Worm (Caenorhabditis elegans) whole organism, late embryonic: ENCODE measurements around the gene cdc-25.3.

Source experiments
- F13H6.1 ChIP-seq: sonication (generic microtip); optimal IDR thresholded peaks from 2 replicates; lab custom pipeline; 2016; ENCODE audit warnings: missing genetic modification characterization, missing compliant biosample characterization
- K02D7.2 ChIP-seq: sonication (generic microtip); optimal IDR thresholded peaks from 2 replicates; lab custom pipeline; 2017; ENCODE audit warnings: mild to moderate bottlenecking, missing genetic modification characterization, missing compliant biosample characterization
- K09A11.1 ChIP-seq: sonication (generic microtip); optimal IDR thresholded peaks from 2 replicates; lab custom pipeline; 2017; ENCODE audit warnings: antibody characterized with exemption, mild to moderate bottlenecking, missing genetic modification characterization, missing compliant biosample characterization; ENCODE audit not compliant: insufficient read depth
- T23F11.4 ChIP-seq: fragments of 200-800 bp; sonication (Bioruptor generic); optimal IDR thresholded peaks from 2 replicates; lab custom pipeline; 2018; ENCODE audit warnings: mild to moderate bottlenecking, missing genetic modification characterization, missing compliant biosample characterization
- Y22D7AL.16 ChIP-seq: sonication (generic microtip); optimal IDR thresholded peaks from 2 replicates; lab custom pipeline; 2016; ENCODE audit warnings: missing genetic modification characterization, missing compliant biosample characterization
- ahr-1 ChIP-seq: sonication (generic microtip); optimal IDR thresholded peaks from 2 replicates; lab custom pipeline; 2016; ENCODE audit warnings: missing genetic modification characterization, missing compliant biosample characterization
- ama-1 ChIP-seq: fragments of 150-350 bp; optimal IDR thresholded peaks from 2 replicates; lab custom pipeline; 2014
- ceh-14 ChIP-seq: sonication (generic microtip); optimal IDR thresholded peaks from 2 replicates; lab custom pipeline; 2016; ENCODE audit warnings: missing genotype, missing genetic modification characterization, missing compliant biosample characterization
- ceh-18 ChIP-seq: sonication (generic microtip); optimal IDR thresholded peaks from 2 replicates; lab custom pipeline; 2016; ENCODE audit warnings: missing genetic modification characterization, missing compliant biosample characterization
- ceh-19 ChIP-seq: fragments of 200-800 bp; sonication (Bioruptor generic); optimal IDR thresholded peaks from 2 replicates; lab custom pipeline; 2018; ENCODE audit warnings: mild to moderate bottlenecking, missing genetic modification characterization, missing compliant biosample characterization
- ceh-2 ChIP-seq: sonication (generic microtip); optimal IDR thresholded peaks from 2 replicates; lab custom pipeline; 2016; ENCODE audit warnings: missing genotype, missing genetic modification characterization, missing compliant biosample characterization
- ceh-22 ChIP-seq: sonication (generic microtip); optimal IDR thresholded peaks from 2 replicates; lab custom pipeline; 2017; ENCODE audit warnings: missing biosample characterization, missing genetic modification characterization
- ceh-30 ChIP-seq: fragments of 150-350 bp; optimal IDR thresholded peaks from 2 replicates; lab custom pipeline; 2014; ENCODE audit warnings: missing biosample characterization, missing genetic modification characterization
- ceh-31 ChIP-seq: sonication (generic microtip); optimal IDR thresholded peaks from 2 replicates; lab custom pipeline; 2016; ENCODE audit warnings: missing genetic modification characterization, missing compliant biosample characterization
- ceh-34 ChIP-seq: sonication (generic microtip); optimal IDR thresholded peaks from 2 replicates; lab custom pipeline; 2016; ENCODE audit warnings: mild to moderate bottlenecking, missing genetic modification characterization, missing compliant biosample characterization
- ceh-45 ChIP-seq: fragments of 200-800 bp; sonication (Bioruptor generic); IDR thresholded peaks from 2 replicates; pipeline ENCODE4 v1.3.6; 2022; ENCODE audit warnings: missing genetic modification reagents, missing genetic modification characterization, missing compliant biosample characterization
- ceh-6 ChIP-seq: fragments of 200-800 bp; sonication (Bioruptor generic); optimal IDR thresholded peaks from 2 replicates; lab custom pipeline; 2018; ENCODE audit warnings: mild to moderate bottlenecking, missing genetic modification characterization, missing compliant biosample characterization
- elt-2 ChIP-seq: sonication (generic microtip); optimal IDR thresholded peaks from 2 replicates; lab custom pipeline; 2016; ENCODE audit warnings: missing genetic modification reagents, missing genetic modification characterization, missing compliant biosample characterization
- elt-4 ChIP-seq: sonication (generic microtip); optimal IDR thresholded peaks from 2 replicates; lab custom pipeline; 2016; ENCODE audit warnings: missing genetic modification characterization, missing compliant biosample characterization
- ets-4 ChIP-seq: sonication (generic microtip); optimal IDR thresholded peaks from 2 replicates; lab custom pipeline; 2016; ENCODE audit warnings: missing genetic modification characterization, missing compliant biosample characterization
- eyg-1 ChIP-seq: sonication (generic microtip); optimal IDR thresholded peaks from 2 replicates; lab custom pipeline; 2016; ENCODE audit warnings: missing genotype, missing genetic modification characterization, missing compliant biosample characterization
- fkh-6 ChIP-seq: sonication (generic microtip); optimal IDR thresholded peaks from 2 replicates; lab custom pipeline; 2016; ENCODE audit warnings: missing genetic modification characterization, missing compliant biosample characterization
- gmeb-2 ChIP-seq: sonication (generic microtip); optimal IDR thresholded peaks from 2 replicates; lab custom pipeline; 2016; ENCODE audit warnings: missing genetic modification characterization, inconsistent platforms, missing compliant biosample characterization
- hlh-13 ChIP-seq: fragments of 200-800 bp; sonication (Bioruptor generic); optimal IDR thresholded peaks from 2 replicates; lab custom pipeline; 2018; ENCODE audit warnings: mild to moderate bottlenecking, missing genetic modification characterization, missing compliant biosample characterization
- hlh-15 ChIP-seq: sonication (generic microtip); optimal IDR thresholded peaks from 2 replicates; lab custom pipeline; 2016; ENCODE audit warnings: missing genetic modification characterization, missing compliant biosample characterization
- hlh-30 ChIP-seq: sonication (generic microtip); optimal IDR thresholded peaks from 2 replicates; lab custom pipeline; 2017; ENCODE audit warnings: antibody characterized with exemption, missing genetic modification characterization, missing compliant biosample characterization; ENCODE audit not compliant: insufficient read depth
- hlh-6 ChIP-seq: sonication (generic microtip); optimal IDR thresholded peaks from 2 replicates; lab custom pipeline; 2016; ENCODE audit warnings: missing genotype, missing genetic modification characterization, missing compliant biosample characterization
- hlh-8 ChIP-seq: sonication (generic microtip); optimal IDR thresholded peaks from 2 replicates; lab custom pipeline; 2016; ENCODE audit warnings: missing genotype, missing genetic modification characterization, missing compliant biosample characterization
- lin-11 ChIP-seq: fragments of 200-800 bp; sonication (Bioruptor generic); optimal IDR thresholded peaks from 2 replicates; lab custom pipeline; 2018; ENCODE audit warnings: mild to moderate bottlenecking, missing genetic modification characterization, missing compliant biosample characterization
- madf-2 ChIP-seq: sonication (generic microtip); optimal IDR thresholded peaks from 2 replicates; lab custom pipeline; 2017; ENCODE audit warnings: missing genetic modification characterization, missing compliant biosample characterization
- mec-3 ChIP-seq: sonication (generic microtip); optimal IDR thresholded peaks from 2 replicates; lab custom pipeline; 2016; ENCODE audit warnings: borderline replicate concordance, missing genetic modification characterization, missing compliant biosample characterization
- nfya-1 ChIP-seq: sonication (generic microtip); optimal IDR thresholded peaks from 2 replicates; lab custom pipeline; 2017; ENCODE audit warnings: missing genetic modification characterization, mild to moderate bottlenecking, missing compliant biosample characterization, antibody characterized with exemption, moderate library complexity
- nhr-11 ChIP-seq: fragments of 150-350 bp; optimal IDR thresholded peaks from 2 replicates; lab custom pipeline; 2014; ENCODE audit warnings: missing biosample characterization, missing genetic modification characterization
- npax-4 ChIP-seq: sonication (generic microtip); optimal IDR thresholded peaks from 2 replicates; lab custom pipeline; 2016; ENCODE audit warnings: missing genetic modification characterization, missing compliant biosample characterization
- pax-1 ChIP-seq: fragments of 150-350 bp; optimal IDR thresholded peaks from 2 replicates; lab custom pipeline; 2014; ENCODE audit warnings: missing biosample characterization, missing genetic modification characterization
- pha-2 ChIP-seq: sonication (generic microtip); optimal IDR thresholded peaks from 2 replicates; lab custom pipeline; 2017; ENCODE audit warnings: mild to moderate bottlenecking, missing genetic modification characterization, missing compliant biosample characterization
- pha-4 ChIP-seq: fragments of 150-350 bp; optimal IDR thresholded peaks from 2 replicates; lab custom pipeline; 2018; ENCODE audit warnings: missing biosample characterization, missing genetic modification reagents, missing genetic modification characterization
- pqm-1 ChIP-seq: sonication (generic microtip); optimal IDR thresholded peaks from 2 replicates; lab custom pipeline; 2016; ENCODE audit warnings: missing genetic modification characterization, missing compliant biosample characterization
- ref-2 ChIP-seq: sonication (generic microtip); optimal IDR thresholded peaks from 2 replicates; lab custom pipeline; 2016; ENCODE audit warnings: missing genetic modification characterization, missing compliant biosample characterization
- rnt-1 ChIP-seq: sonication (generic microtip); optimal IDR thresholded peaks from 2 replicates; lab custom pipeline; 2016; ENCODE audit warnings: missing genetic modification characterization, missing compliant biosample characterization
- sdc-2 ChIP-seq: sonication (generic microtip); optimal IDR thresholded peaks from 2 replicates; lab custom pipeline; 2016; ENCODE audit warnings: missing genotype, missing genetic modification characterization, missing compliant biosample characterization
- sox-2 ChIP-seq: fragments of 200-800 bp; sonication (Bioruptor generic); IDR thresholded peaks from 2 replicates; pipeline ENCODE4 v1.3.6; 2022; ENCODE audit warnings: missing genetic modification reagents, missing genetic modification characterization, missing compliant biosample characterization
- sox-4 ChIP-seq: sonication (generic microtip); optimal IDR thresholded peaks from 2 replicates; lab custom pipeline; 2017; ENCODE audit warnings: mild to moderate bottlenecking, missing genetic modification characterization, inconsistent platforms, missing compliant biosample characterization
- syd-9 ChIP-seq: sonication (generic microtip); optimal IDR thresholded peaks from 2 replicates; lab custom pipeline; 2016; ENCODE audit warnings: mild to moderate bottlenecking, missing genetic modification characterization, moderate library complexity, missing compliant biosample characterization
- ttx-3 ChIP-seq: sonication (generic microtip); optimal IDR thresholded peaks from 2 replicates; lab custom pipeline; 2016; ENCODE audit warnings: missing genetic modification reagents, missing genetic modification characterization, missing compliant biosample characterization
- unc-42 ChIP-seq: sonication (generic microtip); optimal IDR thresholded peaks from 2 replicates; lab custom pipeline; 2016; ENCODE audit warnings: missing genotype, missing genetic modification characterization, missing compliant biosample characterization
- unc-55 ChIP-seq: sonication (generic microtip); optimal IDR thresholded peaks from 2 replicates; lab custom pipeline; 2017; ENCODE audit warnings: missing biosample characterization, missing genetic modification reagents, missing genetic modification characterization
- zip-5 ChIP-seq: sonication (generic microtip); optimal IDR thresholded peaks from 2 replicates; lab custom pipeline; 2016; ENCODE audit warnings: missing genetic modification characterization, missing compliant biosample characterization
- ztf-16 ChIP-seq: sonication (generic microtip); optimal IDR thresholded peaks from 2 replicates; lab custom pipeline; 2017; ENCODE audit warnings: missing genetic modification characterization, missing compliant biosample characterization

cdc-25.3 gene

DNA sequence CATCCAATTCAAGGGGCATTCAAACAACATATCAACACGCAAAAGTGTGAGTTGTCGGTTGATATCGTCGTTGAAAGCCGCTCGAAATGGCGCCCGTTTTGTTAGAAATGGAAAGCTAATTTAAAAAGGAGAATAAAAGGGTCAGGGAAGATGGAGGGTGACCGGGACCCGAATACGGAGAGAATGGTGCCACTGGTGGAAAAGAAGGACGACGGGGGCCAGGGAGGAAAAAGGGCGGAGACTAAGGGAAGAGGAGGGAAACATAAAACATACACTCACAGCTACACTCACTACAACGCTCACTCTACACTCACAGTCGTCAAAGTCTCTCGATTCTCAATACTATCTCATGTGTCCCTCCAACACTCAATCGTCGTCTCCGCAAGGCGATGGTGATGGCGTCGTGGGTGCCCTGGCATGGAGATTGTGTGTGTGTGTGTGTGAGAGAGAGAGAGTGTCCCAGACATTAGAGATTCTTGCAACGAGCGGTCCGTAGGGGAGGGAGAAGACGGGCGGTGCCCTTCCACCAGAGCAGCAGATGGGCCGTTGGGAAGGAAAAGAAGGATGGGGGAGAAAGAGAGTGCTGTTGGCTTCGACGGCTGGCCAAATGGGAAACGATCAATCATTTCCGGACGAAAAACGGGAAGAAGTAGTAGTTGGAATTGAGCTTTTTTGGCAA lies 43.6 kb downstream of the cdc-25.3 start (continued):
- TF ChIP-seq hlh-30 (tag; lab: Kevin White, UChicago) (peak; percentile 70), ama-1 (lab: Kevin White, UChicago) (peak; percentile 70), F13H6.1 (tag; lab: Kevin White, UChicago) (no peak), ceh-34 (tag; lab: Kevin White, UChicago) (peak; percentile 80), npax-4 (tag; lab: Kevin White, UChicago) (no peak), ceh-45 (no peak), pax-1 (no peak), Y22D7AL.16 (no peak), ceh-14 (tag; lab: Kevin White, UChicago) (peak; percentile 75), nhr-11 (tag; lab: Kevin White, UChicago) (no peak), ceh-6 (peak; percentile 28), ceh-30 (tag; lab: Kevin White, UChicago) (no peak), elt-2 (tag; lab: Kevin White, UChicago) (no peak), ttx-3 (tag; lab: Kevin White, UChicago) (no peak), ceh-31 (tag; lab: Kevin White, UChicago) (peak; percentile 94), ceh-18 (tag; lab: Kevin White, UChicago) (peak; percentile 95), ztf-16 (tag; lab: Kevin White, UChicago) (peak; percentile 36), madf-2 (peak; percentile 17), lin-11 (tag; lab: Kevin White, UChicago) (no peak), syd-9 (tag; lab: Kevin White, UChicago) (peak; percentile 86), elt-4 (tag; lab: Kevin White, UChicago) (no peak), zip-5 (no peak), sox-4 (tag; lab: Kevin White, UChicago) (no peak), hlh-13 (GFP tag; lab: Kevin White, UChicago) (no peak), pha-4 (tag; lab: Kevin White, UChicago) (no peak), hlh-6 (tag; lab: Kevin White, UChicago) (peak; percentile 11), ceh-19 (GFP tag; lab: Kevin White, UChicago) (no peak), T23F11.4 (peak; percentile 63), eyg-1 (tag; lab: Kevin White, UChicago) (no peak), pha-2 (no peak), rnt-1 (tag; lab: Kevin White, UChicago) (peak; percentile 86)
- TF ChIP-seq, all 69 proteins: peak for 30

DNA sequence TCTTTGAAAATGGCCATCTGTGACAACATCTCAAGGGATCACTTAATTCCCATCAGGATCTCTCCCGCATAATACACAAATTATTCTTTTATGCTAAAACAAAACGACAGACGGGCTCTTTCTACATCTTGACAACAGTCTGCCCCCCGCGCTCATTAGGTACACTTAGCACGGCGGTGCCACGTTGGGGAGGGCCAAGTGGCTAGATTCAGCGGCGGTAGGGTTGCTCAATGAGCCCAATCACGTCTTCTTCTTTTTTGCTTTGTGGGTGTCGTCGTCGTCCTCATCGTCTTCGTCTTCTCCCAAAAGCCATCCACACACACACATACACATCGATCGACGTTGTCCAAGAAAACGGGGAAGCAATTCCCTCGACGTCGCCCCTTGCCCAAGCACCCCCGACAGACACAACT lies 44.7 kb downstream of the cdc-25.3 start:
- TF ChIP-seq K02D7.2 (tag; lab: Kevin White, UChicago) (no peak), sox-2 (no peak), ceh-2 (tag; lab: Kevin White, UChicago) (no peak), zip-5 (no peak), ref-2 (peak; percentile 2), hlh-13 (GFP tag; lab: Kevin White, UChicago) (no peak), elt-4 (tag; lab: Kevin White, UChicago) (no peak), ceh-19 (GFP tag; lab: Kevin White, UChicago) (no peak), ceh-34 (tag; lab: Kevin White, UChicago) (no peak), nfya-1 (tag; lab: Kevin White, UChicago) (peak; percentile 37), hlh-6 (tag; lab: Kevin White, UChicago) (peak; percentile 26), ceh-18 (tag; lab: Kevin White, UChicago) (no peak), ahr-1 (tag; lab: Kevin White, UChicago) (no peak), pqm-1 (tag; lab: Kevin White, UChicago) (no peak), rnt-1 (tag; lab: Kevin White, UChicago) (no peak), lin-11 (tag; lab: Kevin White, UChicago) (no peak), ets-4 (tag; lab: Kevin White, UChicago) (no peak), hlh-15 (no peak), unc-55 (GFP tag; lab: Kevin White, UChicago) (no peak), pax-1 (no peak), ceh-22 (tag; lab: Kevin White, UChicago) (no peak), hlh-8 (tag; lab: Kevin White, UChicago) (no peak), sdc-2 (tag; lab: Kevin White, UChicago) (no peak), mec-3 (tag; lab: Kevin White, UChicago) (no peak), ceh-14 (tag; lab: Kevin White, UChicago) (no peak), unc-42 (peak; percentile 73), ttx-3 (tag; lab: Kevin White, UChicago) (no peak), nhr-11 (tag; lab: Kevin White, UChicago) (no peak), gmeb-2 (tag; lab: Kevin White, UChicago) (no peak), K09A11.1 (tag; lab: Kevin White, UChicago) (no peak), fkh-6 (tag; lab: Kevin White, UChicago) (no peak), elt-2 (tag; lab: Kevin White, UChicago) (no peak)
